Worm (Caenorhabditis elegans) whole organism, mixed stage, embryonic: ENCODE results near the gene glf-1.

Experiments used
- M03D4.4 ChIP-seq: sonication (generic microtip); optimal IDR thresholded peaks from 2 replicates; lab custom pipeline; 2017; ENCODE audit warnings: mild to moderate bottlenecking, missing genetic modification characterization, missing compliant biosample characterization
- blmp-1 ChIP-seq: fragments of 150-350 bp; optimal IDR thresholded peaks from 2 replicates; lab custom pipeline; 2014; ENCODE audit warnings: missing biosample characterization, missing genetic modification characterization
- ceh-39 ChIP-seq: fragments of 150-350 bp; optimal IDR thresholded peaks from 2 replicates; lab custom pipeline; 2014; ENCODE audit warnings: missing biosample characterization, missing genetic modification characterization
- ceh-43 ChIP-seq: fragments of 200-800 bp; sonication (Bioruptor generic); optimal IDR thresholded peaks from 2 replicates; lab custom pipeline; 2018; ENCODE audit warnings: mild to moderate bottlenecking, missing genetic modification characterization, moderate library complexity, missing compliant biosample characterization
- ces-1 ChIP-seq: fragments of 150-350 bp; optimal IDR thresholded peaks from 2 replicates; lab custom pipeline; 2014; ENCODE audit warnings: missing biosample characterization, missing genetic modification reagents, missing genetic modification characterization
- cnd-1 ChIP-seq: fragments of 200-800 bp; sonication (Bioruptor generic); optimal IDR thresholded peaks from 2 replicates; lab custom pipeline; 2018; ENCODE audit warnings: mild to moderate bottlenecking, missing genetic modification characterization, missing compliant biosample characterization
- elt-1 ChIP-seq: sonication (generic microtip); optimal IDR thresholded peaks from 2 replicates; lab custom pipeline; 2017; ENCODE audit warnings: missing genetic modification characterization, mild to moderate bottlenecking, missing compliant biosample characterization, antibody characterized with exemption, moderate library complexity, borderline replicate concordance; ENCODE audit not compliant: insufficient read depth
- elt-3 ChIP-seq: fragments of 150-350 bp; optimal IDR thresholded peaks from 2 replicates; lab custom pipeline; 2014; ENCODE audit warnings: missing biosample characterization, missing genetic modification characterization
- flh-1 ChIP-seq: fragments of 200-800 bp; sonication (Bioruptor generic); optimal IDR thresholded peaks from 2 replicates; lab custom pipeline; 2018; ENCODE audit warnings: mild to moderate bottlenecking, missing genetic modification characterization, moderate library complexity, missing compliant biosample characterization
- ham-2 ChIP-seq: fragments of 200-800 bp; sonication (Bioruptor generic); optimal IDR thresholded peaks from 2 replicates; lab custom pipeline; 2018; ENCODE audit warnings: mild to moderate bottlenecking, missing genetic modification characterization, missing compliant biosample characterization
- hlh-1 ChIP-seq: fragments of 150-350 bp; optimal IDR thresholded peaks from 2 replicates; lab custom pipeline; 2014; ENCODE audit warnings: missing biosample characterization, missing genetic modification reagents, missing genetic modification characterization
- lin-32 ChIP-seq: fragments of 200-800 bp; sonication (Bioruptor generic); optimal IDR thresholded peaks from 2 replicates; lab custom pipeline; 2018; ENCODE audit warnings: mild to moderate bottlenecking, missing genetic modification characterization, missing compliant biosample characterization
- lsy-2 ChIP-seq: fragments of 150-350 bp; optimal IDR thresholded peaks from 2 replicates; lab custom pipeline; 2014; ENCODE audit warnings: missing biosample characterization, missing genetic modification characterization
- mab-5 ChIP-seq: fragments of 150-350 bp; optimal IDR thresholded peaks from 2 replicates; lab custom pipeline; 2014; ENCODE audit warnings: missing biosample characterization, missing genetic modification characterization
- mep-1 ChIP-seq: fragments of 150-350 bp; optimal IDR thresholded peaks from 2 replicates; lab custom pipeline; 2017; ENCODE audit warnings: missing biosample characterization, missing genetic modification reagents, missing genetic modification characterization, inconsistent platforms
- mls-2 ChIP-seq: sonication (generic microtip); optimal IDR thresholded peaks from 2 replicates; lab custom pipeline; 2016; ENCODE audit warnings: mild to moderate bottlenecking, missing genetic modification characterization, moderate library complexity, missing compliant biosample characterization
- nhr-12 ChIP-seq: fragments of 150-350 bp; optimal IDR thresholded peaks from 2 replicates; lab custom pipeline; 2014; ENCODE audit warnings: missing biosample characterization, missing genetic modification characterization
- nhr-2 ChIP-seq: fragments of 150-350 bp; optimal IDR thresholded peaks from 2 replicates; lab custom pipeline; 2014; ENCODE audit warnings: missing biosample characterization, missing genetic modification characterization
- nhr-237 ChIP-seq: fragments of 150-350 bp; optimal IDR thresholded peaks from 2 replicates; lab custom pipeline; 2014; ENCODE audit warnings: missing biosample characterization, missing genetic modification characterization
- nhr-28 ChIP-seq: fragments of 150-350 bp; optimal IDR thresholded peaks from 2 replicates; lab custom pipeline; 2014; ENCODE audit warnings: missing biosample characterization, missing genetic modification characterization
- pha-4 ChIP-seq: fragments of 150-350 bp; optimal IDR thresholded peaks from 2 replicates; lab custom pipeline; 2018; ENCODE audit warnings: missing biosample characterization, missing genetic modification reagents, missing genetic modification characterization
- sem-2 ChIP-seq: fragments of 200-800 bp; sonication (Bioruptor generic); optimal IDR thresholded peaks from 2 replicates; lab custom pipeline; 2018; ENCODE audit warnings: mild to moderate bottlenecking, missing genetic modification characterization, missing compliant biosample characterization
- snpc-4 ChIP-seq: fragments of 150-350 bp; optimal IDR thresholded peaks from 2 replicates; lab custom pipeline; 2014; ENCODE audit warnings: missing biosample characterization, missing genetic modification characterization
- sptf-1 ChIP-seq: sonication (generic microtip); optimal IDR thresholded peaks from 2 replicates; lab custom pipeline; 2017; ENCODE audit warnings: mild to moderate bottlenecking, missing genetic modification characterization, moderate library complexity, missing compliant biosample characterization
- tbx-8 ChIP-seq: fragments of 200-800 bp; sonication (Bioruptor generic); optimal IDR thresholded peaks from 2 replicates; lab custom pipeline; 2018; ENCODE audit warnings: mild to moderate bottlenecking, missing genetic modification characterization, moderate library complexity, missing compliant biosample characterization
- unc-39 ChIP-seq: fragments of 150-350 bp; optimal IDR thresholded peaks from 2 replicates; lab custom pipeline; 2014; ENCODE audit warnings: missing biosample characterization, missing genetic modification characterization
- unc-62 ChIP-seq: fragments of 150-350 bp; optimal IDR thresholded peaks from 2 replicates; lab custom pipeline; 2014; ENCODE audit warnings: missing biosample characterization, missing genetic modification reagents, missing genetic modification characterization
- zip-8 ChIP-seq: fragments of 150-350 bp; optimal IDR thresholded peaks from 2 replicates; lab custom pipeline; 2014; ENCODE audit warnings: missing biosample characterization, missing genetic modification characterization
- ztf-11 ChIP-seq: fragments of 150-350 bp; optimal IDR thresholded peaks from 2 replicates; lab custom pipeline; 2014; ENCODE audit warnings: missing biosample characterization, missing genetic modification characterization

Gene glf-1

DNA sequence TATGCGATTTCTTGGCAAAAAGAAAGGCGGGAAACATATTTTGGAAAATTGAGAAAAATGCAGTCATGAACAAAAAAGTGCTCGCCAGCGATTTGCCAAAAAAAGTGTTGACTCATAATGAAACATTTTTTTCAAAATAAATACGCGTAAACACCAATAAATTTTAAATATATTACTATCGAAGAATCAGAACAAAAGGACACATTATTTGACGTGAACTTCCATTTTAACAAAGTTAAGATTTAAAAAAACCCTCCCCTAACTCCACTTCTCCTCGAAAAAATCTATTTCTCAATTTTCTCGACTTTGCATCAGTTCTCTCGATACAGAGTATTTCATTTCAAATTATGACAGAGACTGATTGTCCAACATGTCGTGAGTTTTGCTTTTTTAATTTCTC lies 10.7 kb downstream of the glf-1 start, which contains the start of gene pck-3:
Gene pck-3, plus strand, starts transcription at position 301 of the 400 bp plus-strand sequence.
- TF ChIP-seq cnd-1 (tag; lab: Kevin White, UChicago) (no peak), nhr-28 (tag; lab: Kevin White, UChicago) (no peak), sem-2 (GFP tag; lab: Kevin White, UChicago) (no peak)

ce11 chrIV:5902730-5903129 lies 17.1 kb downstream of the glf-1 start:
- no peak for TF ChIP-seq hlh-1 (tag; lab: Kevin White, UChicago)
- TF ChIP-seq unc-39 (tag; lab: Kevin White, UChicago): no peak
- peak; percentile 66 for TF ChIP-seq ces-1
- no peak for TF ChIP-seq flh-1 (GFP tag; lab: Kevin White, UChicago)
- no peak for TF ChIP-seq zip-8 (tag; lab: Kevin White, UChicago)
- no peak for TF ChIP-seq nhr-28 (tag; lab: Kevin White, UChicago)
- TF ChIP-seq ztf-11 (tag; lab: Kevin White, UChicago): no peak

DNA sequence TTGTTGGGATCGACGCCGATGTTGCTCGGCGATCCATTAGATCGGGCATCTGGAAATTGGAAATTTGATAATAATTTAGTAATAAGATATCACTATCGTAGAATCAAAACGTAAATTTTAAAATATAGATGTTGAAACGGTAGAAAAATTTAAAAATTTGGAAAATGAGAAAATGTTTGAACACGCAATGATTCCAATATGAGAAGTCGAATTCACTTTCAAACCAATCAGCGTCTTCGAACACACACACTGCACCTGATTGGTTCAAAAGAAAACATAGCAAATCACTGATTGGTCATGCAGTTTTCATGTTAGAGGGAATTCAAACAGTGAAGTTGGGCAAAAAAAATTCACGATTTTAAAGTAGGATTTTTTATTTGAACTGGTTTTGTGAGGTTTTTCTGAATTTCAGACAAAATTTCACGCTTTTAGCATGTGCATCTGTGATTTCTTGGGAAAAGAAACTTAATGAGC lies 17.7 kb downstream of the glf-1 start, which contains the start of gene H04M03.12:
Gene H04M03.12, minus strand, starts transcription at position 51 of the 474 bp plus-strand sequence.
- TF ChIP-seq sptf-1 (tag; lab: Kevin White, UChicago) (no peak), nhr-12 (no peak), flh-1 (GFP tag; lab: Kevin White, UChicago) (no peak), nhr-2 (no peak), ham-2 (GFP tag; lab: Kevin White, UChicago) (no peak), mab-5 (tag; lab: Kevin White, UChicago) (no peak), ces-1 (no peak), lin-32 (GFP tag; lab: Kevin White, UChicago) (no peak), pha-4 (no peak), mep-1 (tag; lab: Kevin White, UChicago) (no peak), ceh-43 (no peak), tbx-8 (GFP tag; lab: Kevin White, UChicago) (no peak), ceh-39 (tag; lab: Kevin White, UChicago) (no peak)

ce11 chrIV:5915152-5915551 lies 29.5 kb downstream of the glf-1 start:
- TF ChIP-seq lsy-2 (tag; lab: Kevin White, UChicago) (no peak), ces-1 (peak; percentile 76)

DNA sequence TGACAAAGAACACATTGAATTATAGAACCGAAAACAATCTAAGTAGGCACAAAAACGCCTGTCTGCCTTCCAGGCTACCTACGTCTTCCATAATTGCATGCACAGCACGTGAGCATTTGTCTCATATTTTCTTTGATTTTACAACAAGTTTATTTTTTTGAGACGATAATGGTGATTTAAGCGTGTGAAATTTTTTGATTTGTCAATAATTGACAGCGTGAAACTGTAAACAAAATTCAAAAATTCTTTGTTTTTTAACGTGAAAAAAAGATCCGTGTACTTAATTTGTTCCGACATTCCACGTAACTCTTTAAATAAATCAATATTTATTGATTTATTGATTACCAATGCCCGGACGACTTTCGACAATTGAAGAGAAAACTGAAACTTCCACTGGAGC lies 31.4 kb downstream of the glf-1 start, which contains the start of gene dhhc-13:
Gene dhhc-13, plus strand, starts transcription at position 301 of the 400 bp plus-strand sequence.
- TF ChIP-seq flh-1 (GFP tag; lab: Kevin White, UChicago) (no peak), M03D4.4 (tag; lab: Kevin White, UChicago) (no peak), lsy-2 (tag; lab: Kevin White, UChicago) (no peak), cnd-1 (tag; lab: Kevin White, UChicago) (no peak)

ce11 chrIV:5923112-5923511 lies 37.5 kb downstream of the glf-1 start:
- TF ChIP-seq unc-62: peak; percentile 63
- TF ChIP-seq nhr-28 (tag; lab: Kevin White, UChicago): no peak

ce11 chrIV:5924241-5924640 lies 38.6 kb downstream of the glf-1 start:
- no peak for TF ChIP-seq pha-4
- peak; percentile 13 for TF ChIP-seq elt-1 (tag; lab: Kevin White, UChicago)

DNA sequence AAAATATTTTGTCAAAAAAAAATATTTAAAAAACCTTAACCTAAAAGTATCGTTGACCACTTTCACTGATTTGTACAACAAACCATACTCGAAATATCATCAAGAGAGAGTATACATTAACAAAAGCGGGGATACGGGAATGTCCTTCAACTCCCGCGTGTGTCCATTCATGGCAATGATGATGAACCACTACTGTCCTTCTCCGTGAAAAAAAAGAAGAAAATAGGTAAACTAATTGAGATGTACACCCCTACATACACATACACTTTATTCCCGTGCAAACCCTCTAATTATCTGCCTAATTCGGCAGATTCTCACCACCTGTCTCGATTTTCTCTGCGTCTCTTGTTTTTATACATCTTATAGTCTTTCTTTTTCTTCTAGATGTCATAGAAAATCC lies 41.0 kb downstream of the glf-1 start:
- TF ChIP-seq nhr-12 (no peak), ceh-39 (tag; lab: Kevin White, UChicago) (no peak), mls-2 (no peak), mab-5 (tag; lab: Kevin White, UChicago) (no peak), tbx-8 (GFP tag; lab: Kevin White, UChicago) (no peak), elt-3 (tag; lab: Kevin White, UChicago) (no peak), sptf-1 (tag; lab: Kevin White, UChicago) (peak; percentile 88), snpc-4 (tag; lab: Kevin White, UChicago) (no peak), zip-8 (tag; lab: Kevin White, UChicago) (no peak), ztf-11 (tag; lab: Kevin White, UChicago) (no peak), mep-1 (tag; lab: Kevin White, UChicago) (no peak), flh-1 (GFP tag; lab: Kevin White, UChicago) (no peak), lin-32 (GFP tag; lab: Kevin White, UChicago) (no peak), blmp-1 (peak; percentile 62), ces-1 (peak; percentile 82), sem-2 (GFP tag; lab: Kevin White, UChicago) (no peak), unc-39 (tag; lab: Kevin White, UChicago) (no peak), nhr-237 (tag; lab: Kevin White, UChicago) (no peak), unc-62 (no peak), cnd-1 (tag; lab: Kevin White, UChicago) (peak; percentile 69), elt-1 (tag; lab: Kevin White, UChicago) (no peak), ceh-43 (peak; percentile 69)
